Fruit fly (Drosophila melanogaster) whole organism, prepupa: ENCODE data around the gene Reps.

Source experiments
- CG16779 ChIP-seq: fragments of 200-800 bp; sonication (Bioruptor generic); optimal IDR thresholded peaks from 3 replicates; lab custom pipeline; 2017; ENCODE audit warnings: missing biosample characterization, mild to moderate bottlenecking, missing genetic modification characterization
- Lpt ChIP-seq: fragments of 200-800 bp; sonication (Bioruptor generic); optimal IDR thresholded peaks from 3 replicates; lab custom pipeline; 2016; ENCODE audit warnings: missing biosample characterization, missing genetic modification characterization
- cyc ChIP-seq: fragments of 200-800 bp; sonication (Bioruptor generic); optimal IDR thresholded peaks from 3 replicates; lab custom pipeline; 2016; ENCODE audit warnings: missing biosample characterization, missing genetic modification characterization
- salr ChIP-seq, 2 experiments: fragments of 200-800 bp; sonication (Bioruptor generic); optimal IDR thresholded peaks; 3 replicates each; lab custom pipeline; 2016 to 2018; ENCODE audit warnings: missing biosample characterization in 2 of 2, missing genetic modification characterization in 2 of 2, mild to moderate bottlenecking in 1 of 2

DNA sequence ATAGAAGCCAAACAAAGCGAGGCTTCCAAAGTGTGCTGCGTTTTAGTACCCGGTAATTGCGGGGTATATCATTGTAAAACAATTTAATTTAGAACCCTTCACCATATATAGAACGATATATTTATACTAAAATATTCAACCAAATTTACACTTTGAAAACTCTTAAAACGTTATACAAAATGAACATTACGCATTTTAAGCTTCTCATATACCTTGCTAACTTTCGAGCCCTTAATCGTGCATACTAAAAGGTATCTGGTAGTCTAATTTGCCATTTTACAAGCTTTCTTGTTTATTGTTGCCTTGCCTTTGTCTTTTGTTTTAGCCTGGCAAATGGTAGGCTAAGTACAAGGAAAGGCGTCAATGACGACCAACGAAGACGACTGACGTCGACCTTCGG, 38.5 kb downstream of the Reps start:
- no peak for TF ChIP-seq Lpt (GFP tag; lab: Kevin White, UChicago)
- TF ChIP-seq salr (GFP tag; optimal IDR thresholded peaks at IDR 0.05; lab: Kevin White, UChicago), result no peak
- TF ChIP-seq CG16779 (tag; lab: Kevin White, UChicago), result no peak
- TF ChIP-seq cyc (GFP tag; lab: Kevin White, UChicago), result no peak
